Worm (Caenorhabditis elegans) whole organism, late embryonic: Measurements from ENCODE around the gene lido-6.
"Not testable (repeated sequence)": the region's sequence is repeated elsewhere in the genome, so short reads cannot be mapped to it uniquely, and the experiment has no call there.

Experiments used
- F13H6.1 ChIP-seq: sonication (generic microtip); optimal IDR thresholded peaks from 2 replicates; lab custom pipeline; 2016; ENCODE audit warnings: missing genetic modification characterization, missing compliant biosample characterization
- K09A11.1 ChIP-seq: sonication (generic microtip); optimal IDR thresholded peaks from 2 replicates; lab custom pipeline; 2017; ENCODE audit warnings: antibody characterized with exemption, mild to moderate bottlenecking, missing genetic modification characterization, missing compliant biosample characterization; ENCODE audit not compliant: insufficient read depth
- T23F11.4 ChIP-seq: fragments of 200-800 bp; sonication (Bioruptor generic); optimal IDR thresholded peaks from 2 replicates; lab custom pipeline; 2018; ENCODE audit warnings: mild to moderate bottlenecking, missing genetic modification characterization, missing compliant biosample characterization
- Y22D7AL.16 ChIP-seq: sonication (generic microtip); optimal IDR thresholded peaks from 2 replicates; lab custom pipeline; 2016; ENCODE audit warnings: missing genetic modification characterization, missing compliant biosample characterization
- ceh-18 ChIP-seq: sonication (generic microtip); optimal IDR thresholded peaks from 2 replicates; lab custom pipeline; 2016; ENCODE audit warnings: missing genetic modification characterization, missing compliant biosample characterization
- ceh-19 ChIP-seq: fragments of 200-800 bp; sonication (Bioruptor generic); optimal IDR thresholded peaks from 2 replicates; lab custom pipeline; 2018; ENCODE audit warnings: mild to moderate bottlenecking, missing genetic modification characterization, missing compliant biosample characterization
- ceh-24 ChIP-seq: sonication (generic microtip); optimal IDR thresholded peaks from 2 replicates; lab custom pipeline; 2016; ENCODE audit warnings: mild to moderate bottlenecking, missing genetic modification characterization, missing compliant biosample characterization
- ceh-30 ChIP-seq: fragments of 150-350 bp; optimal IDR thresholded peaks from 2 replicates; lab custom pipeline; 2014; ENCODE audit warnings: missing biosample characterization, missing genetic modification characterization
- ceh-34 ChIP-seq: sonication (generic microtip); optimal IDR thresholded peaks from 2 replicates; lab custom pipeline; 2016; ENCODE audit warnings: mild to moderate bottlenecking, missing genetic modification characterization, missing compliant biosample characterization
- ceh-48 ChIP-seq: sonication (generic microtip); optimal IDR thresholded peaks from 2 replicates; lab custom pipeline; 2016; ENCODE audit warnings: missing genetic modification characterization, inconsistent platforms, missing compliant biosample characterization
- ceh-9 ChIP-seq: sonication (generic microtip); optimal IDR thresholded peaks from 2 replicates; lab custom pipeline; 2016; ENCODE audit warnings: mild to moderate bottlenecking, missing genetic modification characterization, inconsistent platforms, missing compliant biosample characterization
- dve-1 ChIP-seq: sonication (generic microtip); optimal IDR thresholded peaks from 2 replicates; lab custom pipeline; 2017; ENCODE audit warnings: antibody characterized with exemption, mild to moderate bottlenecking, missing genetic modification characterization, missing compliant biosample characterization
- elt-2 ChIP-seq: sonication (generic microtip); optimal IDR thresholded peaks from 2 replicates; lab custom pipeline; 2016; ENCODE audit warnings: missing genetic modification reagents, missing genetic modification characterization, missing compliant biosample characterization
- fkh-10 ChIP-seq: fragments of 150-350 bp; optimal IDR thresholded peaks from 2 replicates; lab custom pipeline; 2014; ENCODE audit warnings: missing biosample characterization, missing genetic modification reagents, missing genetic modification characterization
- gmeb-2 ChIP-seq: sonication (generic microtip); optimal IDR thresholded peaks from 2 replicates; lab custom pipeline; 2016; ENCODE audit warnings: missing genetic modification characterization, inconsistent platforms, missing compliant biosample characterization
- hlh-15 ChIP-seq: sonication (generic microtip); optimal IDR thresholded peaks from 2 replicates; lab custom pipeline; 2016; ENCODE audit warnings: missing genetic modification characterization, missing compliant biosample characterization
- hlh-30 ChIP-seq: sonication (generic microtip); optimal IDR thresholded peaks from 2 replicates; lab custom pipeline; 2017; ENCODE audit warnings: antibody characterized with exemption, missing genetic modification characterization, missing compliant biosample characterization; ENCODE audit not compliant: insufficient read depth
- lim-6 ChIP-seq: sonication (generic microtip); optimal IDR thresholded peaks from 2 replicates; lab custom pipeline; 2016; ENCODE audit warnings: missing genetic modification characterization, missing compliant biosample characterization
- madf-2 ChIP-seq: sonication (generic microtip); optimal IDR thresholded peaks from 2 replicates; lab custom pipeline; 2017; ENCODE audit warnings: missing genetic modification characterization, missing compliant biosample characterization
- nhr-11 ChIP-seq: fragments of 150-350 bp; optimal IDR thresholded peaks from 2 replicates; lab custom pipeline; 2014; ENCODE audit warnings: missing biosample characterization, missing genetic modification characterization
- nhr-232 ChIP-seq: sonication (generic microtip); optimal IDR thresholded peaks from 2 replicates; lab custom pipeline; 2016; ENCODE audit warnings: missing genetic modification characterization, missing compliant biosample characterization
- npax-4 ChIP-seq: sonication (generic microtip); optimal IDR thresholded peaks from 2 replicates; lab custom pipeline; 2016; ENCODE audit warnings: missing genetic modification characterization, missing compliant biosample characterization
- pha-2 ChIP-seq: sonication (generic microtip); optimal IDR thresholded peaks from 2 replicates; lab custom pipeline; 2017; ENCODE audit warnings: mild to moderate bottlenecking, missing genetic modification characterization, missing compliant biosample characterization
- pha-4 ChIP-seq: fragments of 150-350 bp; optimal IDR thresholded peaks from 2 replicates; lab custom pipeline; 2018; ENCODE audit warnings: missing biosample characterization, missing genetic modification reagents, missing genetic modification characterization
- pros-1 ChIP-seq: fragments of 150-350 bp; optimal IDR thresholded peaks from 2 replicates; lab custom pipeline; 2014; ENCODE audit warnings: missing biosample characterization, missing genetic modification reagents, missing genetic modification characterization
- ref-2 ChIP-seq: sonication (generic microtip); optimal IDR thresholded peaks from 2 replicates; lab custom pipeline; 2016; ENCODE audit warnings: missing genetic modification characterization, missing compliant biosample characterization
- unc-42 ChIP-seq: sonication (generic microtip); optimal IDR thresholded peaks from 2 replicates; lab custom pipeline; 2016; ENCODE audit warnings: missing genotype, missing genetic modification characterization, missing compliant biosample characterization
- unc-55 ChIP-seq: sonication (generic microtip); optimal IDR thresholded peaks from 2 replicates; lab custom pipeline; 2017; ENCODE audit warnings: missing biosample characterization, missing genetic modification reagents, missing genetic modification characterization
- unc-86 ChIP-seq: sonication (generic microtip); optimal IDR thresholded peaks from 2 replicates; lab custom pipeline; 2016; ENCODE audit warnings: missing genetic modification characterization, missing compliant biosample characterization
- zip-5 ChIP-seq: sonication (generic microtip); optimal IDR thresholded peaks from 2 replicates; lab custom pipeline; 2016; ENCODE audit warnings: missing genetic modification characterization, missing compliant biosample characterization
- ztf-16 ChIP-seq: sonication (generic microtip); optimal IDR thresholded peaks from 2 replicates; lab custom pipeline; 2017; ENCODE audit warnings: missing genetic modification characterization, missing compliant biosample characterization

The lido-6 gene

ce11 chrX:17135704-17136103 lies 20.7 kb upstream of the lido-6 start:
- TF ChIP-seq pha-4 (tag; lab: Kevin White, UChicago), result no peak
- no peak for TF ChIP-seq pha-2
- TF ChIP-seq elt-2 (tag; lab: Kevin White, UChicago), result no peak
- no peak for TF ChIP-seq madf-2
- no peak for TF ChIP-seq nhr-232 (tag; lab: Kevin White, UChicago)

- TF ChIP-seq ceh-34 (no peak), zip-5 (tag; lab: Kevin White, UChicago) (no peak)
Observed at ce11 chrX:17134427-17134826, 19.4 kb upstream of the lido-6 start, which contains the start of gene K09E3.7. K09E3.7 (minus strand) TSS chrX:17134527.

ce11 chrX:17117359-17117758 lies 2.4 kb upstream of the lido-6 start, which contains the start of gene K09E3.2:
K09E3.2 (plus strand) TSS chrX:17117659.
- not testable (repeated sequence) for TF ChIP-seq unc-42, ceh-30, K09A11.1 (tag; lab: Kevin White, UChicago)

- no peak for TF ChIP-seq unc-55
- no peak for TF ChIP-seq hlh-15 (tag; lab: Kevin White, UChicago)
- TF ChIP-seq ref-2 (tag; lab: Kevin White, UChicago), result no peak
- TF ChIP-seq lim-6, result no peak
- TF ChIP-seq T23F11.4 (GFP tag; lab: Kevin White, UChicago), result no peak
- TF ChIP-seq ztf-16 (tag; lab: Kevin White, UChicago), result no peak
- TF ChIP-seq hlh-30 (tag; lab: Kevin White, UChicago), result no peak
- no peak for TF ChIP-seq Y22D7AL.16 (tag; lab: Kevin White, UChicago)
- TF ChIP-seq dve-1 (tag; lab: Kevin White, UChicago), result no peak
- no peak for TF ChIP-seq ceh-18 (tag; lab: Kevin White, UChicago)
- TF ChIP-seq madf-2, result no peak
- TF ChIP-seq ceh-24 (tag; lab: Kevin White, UChicago), result no peak
- no peak for TF ChIP-seq gmeb-2 (tag; lab: Kevin White, UChicago)
- TF ChIP-seq pros-1 (tag; lab: Kevin White, UChicago), result no peak
- no peak for TF ChIP-seq npax-4 (tag; lab: Kevin White, UChicago)
- TF ChIP-seq ceh-9 (tag; lab: Kevin White, UChicago), result no peak
Observed at ce11 chrX:17110555-17110954, 4.4 kb downstream of the lido-6 start, which contains the start of gene lido-5. lido-5 (minus strand) TSS chrX:17110655.

ce11 chrX:17107670-17108069 lies 7.3 kb downstream of the lido-6 start, which contains the start of gene lido-4:
lido-4 (minus strand) TSS chrX:17107770.
- no peak for TF ChIP-seq ceh-19 (GFP tag; lab: Kevin White, UChicago)
- TF ChIP-seq hlh-30 (tag; lab: Kevin White, UChicago), result no peak
- no peak for TF ChIP-seq ceh-24 (tag; lab: Kevin White, UChicago)
- no peak for TF ChIP-seq unc-42 (tag; lab: Kevin White, UChicago)
- no peak for TF ChIP-seq T23F11.4 (GFP tag; lab: Kevin White, UChicago)
- TF ChIP-seq fkh-10 (GFP tag; lab: Kevin White, UChicago), result no peak
- no peak for TF ChIP-seq ceh-48 (tag; lab: Kevin White, UChicago)
- no peak for TF ChIP-seq nhr-11 (tag; lab: Kevin White, UChicago)
- no peak for TF ChIP-seq zip-5 (tag; lab: Kevin White, UChicago)
- TF ChIP-seq unc-86 (tag; lab: Kevin White, UChicago), result no peak

ce11 chrX:17100656-17101055 lies 14.3 kb downstream of the lido-6 start, which contains the start of gene lido-2:
lido-2 (minus strand) TSS chrX:17100756.
- TF ChIP-seq F13H6.1 (tag; lab: Kevin White, UChicago) (no peak), madf-2 (no peak)
